Worm (Caenorhabditis elegans): ENCODE results near the gene grl-8.

DNA sequence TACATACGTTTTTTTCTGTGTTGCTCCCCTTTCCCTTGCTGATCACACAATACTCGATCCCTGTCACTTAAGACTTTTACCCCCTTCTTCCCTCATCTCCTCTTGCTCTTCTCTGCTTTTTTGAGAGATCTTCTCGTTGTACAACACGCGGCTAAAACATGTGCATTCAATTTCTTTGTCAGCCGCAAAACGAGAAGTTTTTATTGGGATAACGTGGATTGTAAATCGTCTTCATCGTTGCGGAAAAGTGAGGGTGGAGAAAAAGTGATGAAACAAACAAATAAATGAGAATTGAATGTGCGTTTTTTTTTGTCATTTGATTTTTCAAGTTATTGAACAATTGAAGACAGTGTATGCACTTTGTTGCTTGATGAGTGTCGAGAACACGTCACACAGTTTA, 36.5 kb upstream of the grl-8 start:
- TF ChIP-seq ztf-29 (GFP tag; IDR thresholded peaks at IDR 0.05) (no peak), T22C8.4 (GFP tag; IDR thresholded peaks at IDR 0.05) (no peak), ref-1 (GFP tag; conservative IDR thresholded peaks at IDR 0.05) (no peak), ztf-23 (GFP tag; IDR thresholded peaks at IDR 0.05) (no peak), med-1 (GFP tag; optimal IDR thresholded peaks at IDR 0.05; ENCODE audit: insufficient read depth) (no peak), flt-1 (GFP tag; IDR thresholded peaks at IDR 0.05) (no peak), klf-2 (GFP tag; conservative IDR thresholded peaks at IDR 0.05) (no peak), tab-1 (GFP tag; IDR thresholded peaks at IDR 0.05) (no peak), cog-1 (tag; optimal IDR thresholded peaks at IDR 0.05) (no peak)
